Worm (Caenorhabditis elegans): ENCODE measurements around the gene Y54E2A.10.

Y54E2A.10 gene

ce11 chrII:14838596-14839215 is 47.9 kb downstream of the Y54E2A.10 start:
- TF ChIP-seq pag-3 (tag; optimal IDR thresholded peaks at IDR 0.05; ENCODE audit: borderline replicate concordance, insufficient read depth) (no peak), lin-14 (GFP tag; optimal IDR thresholded peaks at IDR 0.05) (peak; percentile 57), snu-23 (GFP tag; optimal IDR thresholded peaks at IDR 0.05) (peak; percentile 13), mdl-1 (tag; optimal IDR thresholded peaks at IDR 0.05) (peak in 1 of 2 experiments; percentile 5), nhr-20 (tag; optimal IDR thresholded peaks at IDR 0.05) (peak; percentile 60), nhr-85 (tag) (peak; percentile 77), elt-3 (tag; optimal IDR thresholded peaks at IDR 0.05) (peak in 2 of 6 experiments; percentile 6 to 34), lin-35 (GFP tag; optimal IDR thresholded peaks at IDR 0.05) (peak in 1 of 2 experiments; percentile 31), blmp-1 (tag; optimal IDR thresholded peaks at IDR 0.05) (peak; percentile 67), sox-4 (tag; optimal IDR thresholded peaks at IDR 0.05) (no peak), nhr-90 (tag; optimal IDR thresholded peaks at IDR 0.05; ENCODE audit: poor library complexity) (peak; percentile 44), isw-1 (GFP tag; IDR thresholded peaks at IDR 0.05) (no peak), snpc-4 (tag; optimal IDR thresholded peaks at IDR 0.05) (peak; percentile 9), tbx-2 (tag; optimal IDR thresholded peaks at IDR 0.05) (peak; percentile 24), nhr-71 (tag; optimal IDR thresholded peaks at IDR 0.05) (peak; percentile 38), irx-1 (tag; optimal IDR thresholded peaks at IDR 0.05) (no peak)

- peak in 1 of 2 experiments; percentile 43 for TF ChIP-seq lsy-2 (tag; optimal IDR thresholded peaks at IDR 0.05)
- TF ChIP-seq snu-23 (GFP tag; optimal IDR thresholded peaks at IDR 0.05) = peak; percentile 24
- peak in 1 of 2 experiments; percentile 51 for TF ChIP-seq lin-35 (GFP tag; optimal IDR thresholded peaks at IDR 0.05)
- peak; percentile 82 for TF ChIP-seq nhr-20 (tag; optimal IDR thresholded peaks at IDR 0.05)
- TF ChIP-seq nhr-47 (tag; optimal IDR thresholded peaks at IDR 0.05) = no peak
These were observed 50.4 kb downstream of the Y54E2A.10 start for ce11 chrII:14841253-14841652.
